Worm (Caenorhabditis elegans) whole organism, L1 larva: ENCODE results near the gene F49F1.14.

ENCODE experiments used
- aha-1 ChIP-seq: fragments of 150-350 bp; optimal IDR thresholded peaks from 2 replicates; lab custom pipeline; 2014; ENCODE audit warnings: missing biosample characterization, missing genetic modification characterization
- lsy-2 ChIP-seq, 2 experiments: fragments of 150-350 bp; optimal IDR thresholded peaks; 2 replicates each; lab custom pipeline; 2014; ENCODE audit warnings: missing biosample characterization in 2 of 2, missing genetic modification characterization in 2 of 2
- snpc-4 ChIP-seq: fragments of 150-350 bp; optimal IDR thresholded peaks from 2 replicates; lab custom pipeline; 2014; ENCODE audit warnings: missing biosample characterization, missing genetic modification characterization
- vab-15 ChIP-seq: sonication (generic microtip); optimal IDR thresholded peaks from 2 replicates; lab custom pipeline; 2017; ENCODE audit warnings: missing genotype, mild to moderate bottlenecking, missing genetic modification characterization, missing compliant biosample characterization

ce11 chrIV:4093087-4093486 lies 19.2 kb downstream of the F49F1.14 start:
- TF ChIP-seq lsy-2 (tag; optimal IDR thresholded peaks at IDR 0.05; lab: Kevin White, UChicago): peak; percentile 75 to 77
- TF ChIP-seq snpc-4: peak; percentile 42
- no peak for TF ChIP-seq vab-15
- no peak for TF ChIP-seq aha-1
